Worm (Caenorhabditis elegans) whole organism, dauer: ENCODE results near the gene K09H11.11.

Experiments used
- unc-62 ChIP-seq: sonication (generic microtip); optimal IDR thresholded peaks from 2 replicates; lab custom pipeline; 2017; ENCODE audit warnings: missing biosample characterization, missing genetic modification reagents, missing genetic modification characterization

The K09H11.11 gene

DNA sequence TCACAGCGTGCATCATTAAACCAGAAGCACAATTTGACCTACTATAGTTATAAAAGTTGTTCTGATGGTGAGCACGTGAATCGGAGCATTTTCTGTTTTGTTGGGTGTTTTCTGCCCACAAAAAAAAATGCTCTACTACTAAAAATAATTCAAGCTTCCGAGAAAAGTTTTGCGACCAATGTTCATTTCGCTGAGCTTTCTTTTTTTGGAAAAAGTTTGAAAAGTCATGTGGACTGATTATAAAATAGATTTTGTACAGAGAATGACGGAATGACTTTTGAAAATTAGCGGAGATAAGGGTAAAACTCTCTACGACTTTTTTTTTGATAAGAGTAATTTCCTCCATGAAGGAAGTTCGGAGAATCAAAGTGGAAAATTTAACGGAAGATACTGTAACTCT is 14.4 kb upstream of the K09H11.11 start:
- TF ChIP-seq unc-62 (GFP tag; lab: Kevin White, UChicago), result no peak

DNA sequence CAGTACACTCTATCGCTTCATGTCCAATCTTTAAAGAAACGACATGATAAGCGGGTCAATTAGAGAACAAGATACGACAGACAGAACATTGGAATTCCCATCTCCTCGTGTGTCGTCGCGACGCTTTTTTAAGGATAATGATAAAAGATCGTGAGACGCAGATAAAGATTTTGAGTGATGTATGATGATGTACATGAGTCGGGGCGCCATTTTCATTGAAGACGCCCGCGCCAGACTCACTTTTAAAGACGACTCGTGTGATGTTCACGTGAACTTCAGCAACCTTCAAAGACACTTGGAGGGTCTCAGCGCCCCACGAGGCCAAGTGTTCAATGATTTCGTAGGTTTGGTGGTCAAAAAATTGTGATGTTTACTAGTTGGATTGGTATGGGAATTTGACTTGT is 13.2 kb upstream of the K09H11.11 start:
- TF ChIP-seq unc-62 (GFP tag; lab: Kevin White, UChicago), result no peak

DNA sequence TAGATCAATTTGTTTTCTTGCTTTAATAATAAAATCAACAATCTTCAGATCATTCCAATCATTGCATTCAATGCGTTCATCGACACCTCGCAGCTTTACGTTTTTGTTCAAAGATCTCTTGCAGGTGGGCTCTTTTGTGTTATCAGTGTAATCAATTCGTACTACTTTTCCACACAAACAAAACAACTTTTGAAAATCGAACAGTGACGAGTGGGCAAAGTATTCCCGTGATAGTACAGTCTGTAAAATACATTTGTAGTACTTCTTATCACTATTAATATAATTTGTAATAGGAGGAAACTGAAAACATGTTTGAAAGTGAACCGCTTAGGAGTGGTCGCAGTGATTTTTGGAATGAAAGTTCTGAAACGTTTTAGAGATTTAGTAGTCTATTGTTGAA is 10.0 kb upstream of the K09H11.11 start, which contains the start of gene pgph-2:
TSS of gene pgph-2 (plus strand) at position 47 of the 400 bp plus-strand sequence.
- no peak for TF ChIP-seq unc-62 (GFP tag; lab: Kevin White, UChicago)

DNA sequence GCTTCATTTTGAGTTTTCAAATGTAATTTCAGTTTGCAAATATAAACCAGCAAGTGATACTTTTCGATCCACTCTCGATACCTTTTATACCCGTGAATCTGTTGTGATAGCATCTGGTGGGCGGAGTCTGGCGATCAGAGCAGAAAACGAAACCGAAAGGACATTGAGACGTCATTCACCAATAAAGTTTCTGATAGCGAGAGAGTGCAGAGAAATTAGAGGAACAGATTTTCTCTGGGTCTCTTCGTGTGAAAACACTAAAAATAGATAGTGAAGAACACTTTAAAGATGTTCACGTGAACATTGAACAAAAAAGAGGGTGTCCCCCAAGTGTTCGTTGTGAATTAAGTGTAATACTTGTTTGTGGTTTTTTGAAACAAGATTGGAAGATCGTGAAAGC is 8.7 kb upstream of the K09H11.11 start, which contains the start of gene pgph-3:
TSS of gene pgph-3 (minus strand) at position 60 of the 400 bp plus-strand sequence.
- TF ChIP-seq unc-62 (GFP tag; lab: Kevin White, UChicago), result no peak

DNA sequence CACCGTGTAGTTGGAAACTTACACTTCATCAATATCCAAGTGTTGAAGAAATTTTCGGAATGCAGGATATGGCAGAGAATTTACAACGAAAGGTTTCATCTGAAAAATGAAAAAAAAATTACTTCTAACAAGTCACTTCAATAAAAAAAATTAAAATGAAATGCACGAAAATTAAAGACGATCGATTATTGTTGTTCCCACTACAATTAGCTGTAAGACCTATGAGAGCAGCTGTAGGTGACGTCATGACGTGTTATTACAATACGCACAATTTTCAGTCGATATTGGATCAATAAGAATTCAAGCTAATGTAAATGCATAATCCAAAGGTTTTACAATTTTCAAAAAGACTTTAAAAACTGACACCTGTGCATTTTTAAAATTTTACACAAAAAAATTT is 5.1 kb upstream of the K09H11.11 start, which contains the start of gene C53A3.1:
TSS of gene C53A3.1 (minus strand) at position 101 of the 400 bp plus-strand sequence.
- TF ChIP-seq unc-62 (GFP tag; lab: Kevin White, UChicago), result no peak

DNA sequence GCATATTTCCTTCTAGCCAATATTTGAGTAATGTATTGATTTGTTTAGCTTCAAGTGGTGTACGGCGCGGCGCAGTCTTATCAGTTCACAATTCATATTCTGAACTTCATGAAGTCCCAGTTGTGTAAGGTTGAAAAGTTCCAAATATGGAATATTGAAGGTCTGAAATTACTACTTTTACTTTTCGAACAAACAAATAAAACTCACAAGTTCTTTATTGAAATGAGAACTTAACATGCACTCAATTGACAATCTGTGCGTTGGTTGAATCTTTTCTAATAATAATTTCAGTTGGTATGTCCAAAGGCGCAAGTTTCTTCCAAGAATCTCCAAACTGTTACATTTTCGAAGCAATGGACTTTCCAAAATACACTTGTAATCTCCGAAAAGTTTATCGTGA is 3.7 kb upstream of the K09H11.11 start, which contains the start of gene C53A3.4:
TSS of gene C53A3.4 (minus strand) at position 101 of the 400 bp plus-strand sequence.
- TF ChIP-seq unc-62 (GFP tag; lab: Kevin White, UChicago), result no peak

DNA sequence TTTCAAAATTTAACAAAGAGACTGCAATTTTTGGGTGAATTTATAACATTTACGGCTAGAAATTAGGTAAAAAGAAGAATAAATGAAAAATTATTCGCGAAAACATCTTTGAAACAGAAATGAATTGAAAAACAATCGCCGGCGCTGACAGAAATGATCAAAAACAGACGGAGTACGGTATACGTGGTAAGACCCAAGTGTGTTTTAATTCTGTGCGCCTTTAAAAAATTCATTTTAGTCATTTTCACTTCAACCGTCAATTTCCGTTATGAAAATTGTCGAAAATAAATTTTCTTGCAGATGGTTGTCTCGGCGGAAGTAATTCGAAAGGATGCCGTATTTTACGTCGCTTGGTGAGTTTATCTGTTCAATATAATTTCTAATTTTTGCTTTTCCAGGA is 1.1 kb upstream of the K09H11.11 start, which contains the start of gene C53A3.3:
TSS of gene C53A3.3 (plus strand) at position 301 of the 400 bp plus-strand sequence.
- TF ChIP-seq unc-62 (GFP tag; lab: Kevin White, UChicago), result no peak

DNA sequence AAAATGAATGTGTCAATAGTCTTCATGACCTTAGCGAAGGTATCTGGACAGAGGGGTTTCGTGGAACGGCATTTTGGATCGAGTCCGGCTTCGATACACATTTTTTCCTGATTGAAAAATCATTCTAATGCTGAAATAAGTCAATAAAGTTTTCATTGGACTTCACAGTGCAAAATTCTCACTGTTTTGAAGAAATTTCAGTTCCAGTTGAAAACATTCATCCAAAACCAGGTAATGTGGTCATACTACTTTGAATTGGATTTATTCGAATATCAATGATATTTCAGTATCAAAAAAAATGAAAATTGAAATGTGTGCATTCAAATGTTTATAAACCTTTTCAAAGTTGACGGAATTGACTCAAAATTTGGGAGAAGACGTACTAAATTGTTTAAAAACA is 1.6 kb downstream of the K09H11.11 start, which contains the start of gene pgph-1:
TSS of gene pgph-1 (minus strand) at position 101 of the 400 bp plus-strand sequence.
- no peak for TF ChIP-seq unc-62 (GFP tag; lab: Kevin White, UChicago)

DNA sequence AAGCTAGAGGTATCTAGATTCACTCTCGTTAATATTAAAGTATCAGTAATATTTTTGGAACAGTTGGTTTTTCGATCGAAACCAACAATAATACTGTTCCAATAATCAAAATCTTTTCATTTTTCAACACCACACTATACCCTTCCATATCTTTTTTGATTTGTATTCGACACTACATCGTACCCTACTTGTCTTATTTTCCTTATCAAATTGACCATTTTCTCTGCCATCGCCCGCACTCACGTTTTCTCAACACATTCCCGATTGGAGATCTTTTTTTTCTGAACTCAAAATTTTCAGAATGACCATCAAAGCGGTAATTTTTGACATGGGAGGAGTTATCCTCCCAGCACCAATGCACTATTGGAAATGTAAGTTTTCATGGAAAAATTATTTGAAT is 7.5 kb downstream of the K09H11.11 start, which contains the start of gene acds-10:
TSS of gene acds-10 (plus strand) at position 301 of the 400 bp plus-strand sequence.
- no peak for TF ChIP-seq unc-62 (GFP tag; lab: Kevin White, UChicago)

DNA sequence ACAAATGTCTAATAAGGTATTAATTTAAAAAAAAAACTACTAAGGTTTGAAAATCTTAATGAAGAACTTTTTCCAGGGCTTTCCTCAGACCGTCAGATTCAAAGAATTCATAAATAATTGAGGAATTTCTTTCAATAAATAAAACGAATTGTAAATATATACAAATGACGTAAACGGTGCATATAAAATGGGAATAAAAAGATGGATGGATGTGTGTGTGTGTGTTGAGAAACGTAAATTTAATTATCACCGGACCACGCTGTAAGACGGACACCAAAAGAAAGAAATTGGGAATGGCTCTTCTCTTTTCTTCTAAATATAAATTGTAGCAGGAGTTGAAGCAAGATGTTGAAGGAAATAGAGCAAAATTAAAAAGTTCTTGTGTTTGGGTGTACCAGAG is 8.8 kb downstream of the K09H11.11 start:
- TF ChIP-seq unc-62 (GFP tag; lab: Kevin White, UChicago), result no peak

DNA sequence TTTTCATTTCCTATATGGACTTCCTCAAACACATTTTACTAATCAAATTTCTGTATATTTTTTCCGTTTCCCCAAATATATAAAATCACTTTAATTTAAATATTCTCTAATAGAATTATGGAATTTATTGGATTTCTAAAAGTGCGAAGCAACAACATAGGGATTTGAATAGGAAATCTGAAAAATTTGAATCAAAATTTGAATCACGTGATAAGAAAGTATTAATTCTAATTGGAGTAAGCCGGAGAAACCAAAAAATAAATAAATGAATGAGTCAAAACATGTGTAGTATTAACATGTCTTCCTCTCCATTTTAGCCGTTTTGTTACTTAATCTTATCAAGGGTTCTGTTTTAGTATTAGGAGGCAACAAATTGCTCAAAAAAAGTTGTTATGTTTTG is 13.8 kb downstream of the K09H11.11 start:
- TF ChIP-seq unc-62 (GFP tag; lab: Kevin White, UChicago), result no peak

DNA sequence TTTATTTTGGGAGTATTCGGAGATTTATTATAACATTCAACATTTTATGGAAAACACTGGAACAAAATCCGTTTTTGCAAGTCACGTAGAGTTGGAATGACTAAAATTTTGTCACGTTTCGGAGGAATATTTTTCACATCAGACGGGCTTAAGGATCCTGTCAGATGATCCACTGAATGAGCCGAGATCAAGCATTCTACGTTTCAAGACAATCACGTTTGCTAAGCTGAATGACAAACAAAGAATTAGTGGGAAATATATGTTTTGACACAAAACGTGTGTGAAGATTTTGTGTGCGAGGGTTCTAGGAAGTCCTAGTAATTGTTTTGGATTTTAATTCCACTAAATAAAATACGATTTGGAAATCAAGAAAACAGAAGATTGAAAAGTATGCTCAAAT is 15.6 kb downstream of the K09H11.11 start:
- no peak for TF ChIP-seq unc-62 (GFP tag; lab: Kevin White, UChicago)

DNA sequence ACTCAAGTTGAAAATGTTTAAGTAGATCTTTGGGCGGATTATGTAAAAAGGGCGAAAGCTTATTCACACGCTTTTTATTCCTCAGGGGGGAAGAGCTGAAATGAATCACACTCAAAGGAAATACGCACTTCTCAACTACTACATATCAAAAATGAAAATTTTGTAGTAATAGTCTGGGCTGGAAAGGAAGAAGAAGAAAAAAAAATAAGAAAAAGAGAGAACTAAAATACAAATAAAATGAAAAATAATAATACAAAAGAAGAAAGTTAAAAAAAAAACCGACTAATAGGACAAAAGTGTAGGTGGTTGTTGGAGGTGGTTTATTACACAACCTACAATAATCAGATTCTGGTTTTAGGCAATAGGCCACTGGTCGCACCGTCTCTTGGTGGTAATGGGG is 19.0 kb downstream of the K09H11.11 start, which contains the start of gene K09H11.6:
TSS of gene K09H11.6 (minus strand) at position 101 of the 400 bp plus-strand sequence.
- TF ChIP-seq unc-62 (GFP tag; lab: Kevin White, UChicago), result no peak

DNA sequence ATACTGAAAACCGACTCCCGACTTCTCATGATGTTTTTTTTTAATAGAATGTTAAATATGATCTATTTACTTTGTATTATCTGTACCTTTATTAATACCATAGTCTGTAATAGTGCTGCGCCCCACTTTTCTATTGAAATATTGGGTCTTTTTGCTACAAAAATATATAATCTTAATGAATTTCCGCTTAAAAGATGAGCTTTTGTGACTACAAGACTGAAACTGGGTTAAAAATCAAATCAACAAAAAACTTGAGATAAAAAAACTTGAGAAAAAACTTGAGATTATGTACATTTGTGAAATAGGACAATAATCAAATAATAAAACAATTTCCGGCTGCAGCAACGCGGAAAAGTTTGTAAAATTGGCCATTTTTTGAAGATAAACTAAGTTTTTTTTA is 24.3 kb downstream of the K09H11.11 start, which contains the start of gene K09H11.15:
TSS of gene K09H11.15 (minus strand) at position 101 of the 400 bp plus-strand sequence.
- no peak for TF ChIP-seq unc-62 (GFP tag; lab: Kevin White, UChicago)

DNA sequence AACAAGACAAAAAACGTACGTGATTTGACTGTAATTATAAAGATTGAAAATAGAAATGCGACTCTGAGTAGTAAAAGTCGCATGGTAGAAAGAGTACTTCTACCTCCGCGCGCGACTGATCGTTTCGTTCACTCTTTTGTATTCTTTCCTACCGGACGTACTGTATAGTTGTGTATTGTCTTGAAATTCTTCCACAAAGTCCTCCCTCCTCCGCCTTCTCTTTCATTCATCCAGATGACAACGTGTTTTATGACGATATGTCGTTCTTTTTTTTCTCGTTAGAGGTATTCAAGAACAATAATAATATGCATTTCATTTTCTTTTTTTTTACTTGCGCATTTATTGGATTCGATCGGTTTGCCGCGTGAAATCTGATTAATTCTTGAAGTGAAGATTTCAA is 28.6 kb downstream of the K09H11.11 start, which contains the start of gene K09H11.4:
TSS of gene K09H11.4 (minus strand) at position 101 of the 400 bp plus-strand sequence.
- TF ChIP-seq unc-62 (GFP tag; lab: Kevin White, UChicago), result no peak

DNA sequence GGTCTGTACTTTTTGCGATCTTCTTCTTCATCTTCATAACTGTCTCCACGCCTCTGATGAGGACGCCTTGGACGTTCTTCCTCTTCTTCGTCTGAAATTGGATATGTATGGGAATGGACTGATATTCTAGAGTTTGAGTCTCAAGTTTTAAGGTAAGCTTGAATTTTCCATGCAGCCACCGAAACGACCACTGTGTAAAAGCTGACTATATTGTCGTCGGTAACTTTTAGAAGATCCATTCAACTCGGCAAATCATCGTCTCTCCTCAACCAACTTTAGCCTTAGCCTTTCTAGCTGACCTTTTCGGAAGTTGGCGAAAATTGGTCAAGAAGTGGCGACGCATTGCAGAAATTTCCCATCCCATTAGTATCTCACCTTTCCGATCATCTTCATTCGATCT is 30.7 kb downstream of the K09H11.11 start:
- no peak for TF ChIP-seq unc-62 (GFP tag; lab: Kevin White, UChicago)

DNA sequence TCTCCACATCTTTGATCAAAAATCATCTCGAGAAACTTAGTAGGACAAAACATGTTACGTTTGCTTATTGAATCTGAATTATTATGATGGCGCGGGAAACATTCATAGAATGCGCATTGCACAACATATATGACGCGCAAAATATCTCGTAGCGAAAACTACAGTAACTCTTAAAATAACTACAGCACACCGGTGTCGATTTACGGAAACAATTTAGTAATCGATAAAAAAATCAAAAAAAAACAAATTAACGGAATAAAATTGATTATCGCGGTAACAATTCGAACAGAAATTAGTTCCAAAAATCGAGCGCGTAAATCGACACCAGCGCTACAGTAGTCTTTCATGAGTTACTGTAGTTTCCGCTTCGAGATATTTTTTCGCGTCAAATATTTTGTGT is 33.0 kb downstream of the K09H11.11 start:
- TF ChIP-seq unc-62 (GFP tag; lab: Kevin White, UChicago), result no peak
